Fruit fly (Drosophila melanogaster) whole organism: Measurements from ENCODE around the gene cold.

Experiments used
- CG8478 ChIP-seq: fragments of >200 bp; optimal IDR thresholded peaks from 2 replicates; lab custom pipeline; 2018; ENCODE audit warnings: inconsistent platforms
- Dll ChIP-seq: fragments of >200 bp; optimal IDR thresholded peaks from 2 replicates; lab custom pipeline; 2017

DNA sequence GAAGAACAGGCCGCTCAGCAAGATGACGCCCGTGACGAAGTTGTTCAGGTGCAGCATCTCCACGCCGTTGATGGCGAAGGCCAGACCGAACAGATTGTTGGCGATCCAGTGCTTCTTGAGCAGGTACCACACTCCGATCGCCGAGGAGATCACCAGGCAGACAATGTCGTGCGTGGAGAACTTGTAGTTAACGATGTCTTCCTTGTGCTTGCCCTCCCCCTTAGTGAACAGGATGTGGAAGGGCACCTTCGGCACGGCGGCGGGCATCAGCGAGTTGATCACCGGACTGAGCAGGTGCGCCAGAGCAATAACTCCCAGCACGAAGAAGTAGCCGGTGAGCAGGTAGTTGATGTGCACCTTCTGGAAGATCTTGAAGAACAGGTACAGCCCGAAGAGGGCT is 30.3 kb upstream of the cold start:
- TF ChIP-seq CG8478 (no peak), Dll (lab: Kevin White, UChicago) (no peak)
